Worm (Caenorhabditis elegans) whole organism, L2 larva: Measurements from ENCODE around the gene zmp-3.

Experiments
- C34F6.9 ChIP-seq: fragments of 150-350 bp; optimal IDR thresholded peaks from 2 replicates; lab custom pipeline; 2014; ENCODE audit warnings: missing biosample characterization, missing genetic modification characterization
- R02D3.7 ChIP-seq: fragments of 150-350 bp; optimal IDR thresholded peaks from 2 replicates; lab custom pipeline; 2014; ENCODE audit warnings: missing biosample characterization, missing genetic modification characterization
- Y55F3AM.14 ChIP-seq: fragments of 200-800 bp; sonication (Bioruptor generic); optimal IDR thresholded peaks from 2 replicates; lab custom pipeline; 2018; ENCODE audit warnings: mild to moderate bottlenecking, missing genetic modification characterization, missing compliant biosample characterization
- ZK546.5 ChIP-seq: sonication (generic microtip); optimal IDR thresholded peaks from 2 replicates; lab custom pipeline; 2017; ENCODE audit warnings: missing biosample characterization, missing genetic modification characterization
- alr-1 ChIP-seq: fragments of 150-350 bp; optimal IDR thresholded peaks from 2 replicates; lab custom pipeline; 2014; ENCODE audit warnings: missing biosample characterization, missing genetic modification characterization
- aly-2 ChIP-seq: fragments of 150-350 bp; optimal IDR thresholded peaks from 2 replicates; lab custom pipeline; 2014; ENCODE audit warnings: missing biosample characterization, missing genetic modification characterization
- ama-1 ChIP-seq: fragments of 150-350 bp; optimal IDR thresholded peaks from 2 replicates; lab custom pipeline; 2018; ENCODE audit warnings: inconsistent platforms
- blmp-1 ChIP-seq: sonication (generic microtip); optimal IDR thresholded peaks from 2 replicates; lab custom pipeline; 2017; ENCODE audit warnings: missing genetic modification characterization, mild to moderate bottlenecking, missing compliant biosample characterization, antibody characterized with exemption, moderate library complexity; ENCODE audit not compliant: insufficient read depth
- ceh-16 ChIP-seq: fragments of 150-350 bp; optimal IDR thresholded peaks from 2 replicates; lab custom pipeline; 2014; ENCODE audit warnings: missing biosample characterization, missing genetic modification characterization
- ceh-82 ChIP-seq: fragments of 150-350 bp; optimal IDR thresholded peaks from 2 replicates; lab custom pipeline; 2014; ENCODE audit warnings: missing biosample characterization, missing genetic modification characterization
- crh-2 ChIP-seq: sonication (generic microtip); optimal IDR thresholded peaks from 2 replicates; lab custom pipeline; 2017; ENCODE audit warnings: missing biosample characterization, missing genetic modification characterization
- dmd-4 ChIP-seq: sonication (generic microtip); optimal IDR thresholded peaks from 2 replicates; lab custom pipeline; 2017; ENCODE audit warnings: missing biosample characterization, missing genetic modification characterization
- egl-27 ChIP-seq: sonication (generic microtip); optimal IDR thresholded peaks from 3 replicates; lab custom pipeline; 2017; ENCODE audit warnings: missing biosample characterization, missing genetic modification reagents, missing genetic modification characterization
- elt-1 ChIP-seq: fragments of 150-350 bp; optimal IDR thresholded peaks from 2 replicates; lab custom pipeline; 2014; ENCODE audit warnings: missing biosample characterization, missing genetic modification characterization
- elt-3 ChIP-seq: sonication (generic microtip); optimal IDR thresholded peaks from 2 replicates; lab custom pipeline; 2017; ENCODE audit warnings: missing biosample characterization, missing genetic modification characterization
- gmeb-1 ChIP-seq: fragments of 150-350 bp; optimal IDR thresholded peaks from 2 replicates; lab custom pipeline; 2014; ENCODE audit warnings: missing biosample characterization, missing genetic modification characterization
- lin-11 ChIP-seq: fragments of 150-350 bp; sonication (generic microtip); optimal IDR thresholded peaks from 2 replicates; lab custom pipeline; 2014; ENCODE audit warnings: missing biosample characterization, missing genetic modification characterization, inconsistent platforms, mixed read lengths
- mab-5 ChIP-seq: fragments of 150-350 bp; optimal IDR thresholded peaks from 2 replicates; lab custom pipeline; 2014; ENCODE audit warnings: missing biosample characterization, missing genetic modification characterization
- mbf-1 ChIP-seq: sonication (generic microtip); optimal IDR thresholded peaks from 2 replicates; lab custom pipeline; 2017; ENCODE audit warnings: missing biosample characterization, missing genetic modification characterization
- mdl-1 ChIP-seq, 2 experiments: fragments of 150-350 bp in 1 of 2; sonication (generic microtip) in 1 of 2; optimal IDR thresholded peaks; 2 replicates each; lab custom pipeline; 2017; ENCODE audit warnings: missing biosample characterization in 2 of 2, missing genetic modification characterization in 2 of 2
- nhr-10 ChIP-seq: sonication (generic microtip); optimal IDR thresholded peaks from 2 replicates; lab custom pipeline; 2017; ENCODE audit warnings: missing biosample characterization, missing genetic modification characterization
- nhr-11 ChIP-seq: fragments of 150-350 bp; optimal IDR thresholded peaks from 2 replicates; lab custom pipeline; 2014; ENCODE audit warnings: missing biosample characterization, missing genetic modification characterization
- nhr-12 ChIP-seq: fragments of 150-350 bp; optimal IDR thresholded peaks from 2 replicates; lab custom pipeline; 2014; ENCODE audit warnings: missing biosample characterization, missing genetic modification characterization
- nhr-129 ChIP-seq: fragments of 150-350 bp; optimal IDR thresholded peaks from 2 replicates; lab custom pipeline; 2014; ENCODE audit warnings: missing biosample characterization, missing genetic modification characterization
- nhr-21 ChIP-seq: fragments of 150-350 bp; optimal IDR thresholded peaks from 2 replicates; lab custom pipeline; 2014; ENCODE audit warnings: missing biosample characterization, missing genetic modification characterization
- nhr-23 ChIP-seq: fragments of 150-350 bp; optimal IDR thresholded peaks from 2 replicates; lab custom pipeline; 2014; ENCODE audit warnings: missing biosample characterization, missing genetic modification reagents, missing genetic modification characterization
- nhr-25 ChIP-seq: fragments of 150-350 bp; sonication (generic microtip); optimal IDR thresholded peaks from 3 replicates; lab custom pipeline; 2014; ENCODE audit warnings: missing biosample characterization, missing genetic modification characterization
- nhr-77 ChIP-seq: fragments of 150-350 bp; optimal IDR thresholded peaks from 2 replicates; lab custom pipeline; 2014; ENCODE audit warnings: missing biosample characterization, missing genetic modification characterization
- peb-1 ChIP-seq: fragments of 150-350 bp; optimal IDR thresholded peaks from 2 replicates; lab custom pipeline; 2014; ENCODE audit warnings: missing biosample characterization, missing genetic modification characterization
- snpc-4 ChIP-seq: fragments of 150-350 bp; optimal IDR thresholded peaks from 2 replicates; lab custom pipeline; 2014; ENCODE audit warnings: missing biosample characterization, missing genetic modification characterization
- unc-62 ChIP-seq: fragments of 150-350 bp; optimal IDR thresholded peaks from 2 replicates; lab custom pipeline; 2014; ENCODE audit warnings: missing biosample characterization, missing genetic modification reagents, missing genetic modification characterization
- zag-1 ChIP-seq: fragments of 150-350 bp; optimal IDR thresholded peaks from 2 replicates; lab custom pipeline; 2014; ENCODE audit warnings: missing biosample characterization, missing genetic modification characterization
- ztf-1 ChIP-seq: fragments of 200-800 bp; sonication (Bioruptor generic); conservative IDR thresholded peaks from 2 replicates; pipeline ENCODE4 v1.3.6; 2022; ENCODE audit warnings: missing genetic modification characterization, missing compliant biosample characterization
- ztf-4 ChIP-seq: fragments of 150-350 bp; optimal IDR thresholded peaks from 2 replicates; lab custom pipeline; 2014; ENCODE audit warnings: missing biosample characterization, missing genetic modification characterization

zmp-3 gene

ce11 chrV:2943859-2944258 is 34.4 kb upstream of the zmp-3 start, which contains the start of gene srw-137:
Gene srw-137, minus strand, starts transcription at chrV:2943959.
- TF ChIP-seq nhr-21 (tag; lab: Kevin White, UChicago) = no peak
- TF ChIP-seq ztf-1 (GFP tag; lab: Robert Waterston, UW) = no peak
- no peak for TF ChIP-seq crh-2 (tag; lab: Kevin White, UChicago)
- no peak for TF ChIP-seq C34F6.9 (tag; lab: Kevin White, UChicago)
- TF ChIP-seq ztf-4 (tag; lab: Kevin White, UChicago) = no peak
- no peak for TF ChIP-seq nhr-25 (tag; lab: Kevin White, UChicago)
- no peak for TF ChIP-seq nhr-10 (tag; lab: Kevin White, UChicago)
- TF ChIP-seq mab-5 (tag; lab: Kevin White, UChicago) = no peak
- TF ChIP-seq, all 48 proteins: peak for 0

- TF ChIP-seq nhr-23 (tag; lab: Kevin White, UChicago) = no peak
- TF ChIP-seq ZK546.5 (tag; lab: Kevin White, UChicago) = no peak
- no peak for TF ChIP-seq elt-3
- no peak for TF ChIP-seq peb-1 (tag; lab: Kevin White, UChicago)
- TF ChIP-seq lin-11 (tag; lab: Kevin White, UChicago) = no peak
- TF ChIP-seq blmp-1 (tag; lab: Kevin White, UChicago) = no peak
- TF ChIP-seq egl-27 (tag; lab: Kevin White, UChicago) = no peak
- no peak for TF ChIP-seq ama-1 (lab: Kevin White, UChicago)
- no peak for TF ChIP-seq ceh-82 (tag; lab: Kevin White, UChicago)
- TF ChIP-seq nhr-129 (tag; lab: Kevin White, UChicago) = no peak
- no peak for TF ChIP-seq nhr-10 (tag; lab: Kevin White, UChicago)
- no peak for TF ChIP-seq mdl-1 (tag; optimal IDR thresholded peaks at IDR 0.05; lab: Kevin White, UChicago)
- TF ChIP-seq unc-62 (GFP tag; lab: Kevin White, UChicago) = no peak
- no peak for TF ChIP-seq mab-5 (tag; lab: Kevin White, UChicago)
- no peak for TF ChIP-seq nhr-11 (tag; lab: Kevin White, UChicago)
- TF ChIP-seq nhr-12 (tag; lab: Kevin White, UChicago) = no peak
- TF ChIP-seq aly-2 (tag; lab: Kevin White, UChicago) = no peak
- no peak for TF ChIP-seq crh-2 (tag; lab: Kevin White, UChicago)
These were observed 32.8 kb upstream of the zmp-3 start for ce11 chrV:2942247-2942646.

ce11 chrV:2941405-2941804 is 32.0 kb upstream of the zmp-3 start, which contains the start of gene srw-143:
Gene srw-143, minus strand, starts transcription at chrV:2941505.
- no peak for TF ChIP-seq nhr-10 (tag; lab: Kevin White, UChicago)
- no peak for TF ChIP-seq snpc-4
- no peak for TF ChIP-seq unc-62 (GFP tag; lab: Kevin White, UChicago)
- no peak for TF ChIP-seq aly-2 (tag; lab: Kevin White, UChicago)
- no peak for TF ChIP-seq ceh-82 (tag; lab: Kevin White, UChicago)
- TF ChIP-seq blmp-1 (tag; lab: Kevin White, UChicago) = no peak
- no peak for TF ChIP-seq gmeb-1 (tag; lab: Kevin White, UChicago)
- TF ChIP-seq nhr-77 (tag; lab: Kevin White, UChicago) = no peak
- TF ChIP-seq elt-1 = no peak
- TF ChIP-seq mbf-1 (tag; lab: Kevin White, UChicago) = no peak

ce11 chrV:2938497-2938896 is 29.1 kb upstream of the zmp-3 start, which contains the start of gene srw-141:
Gene srw-141, minus strand, starts transcription at chrV:2938597.
- TF ChIP-seq C34F6.9 (tag; lab: Kevin White, UChicago) (no peak), nhr-77 (tag; lab: Kevin White, UChicago) (no peak), Y55F3AM.14 (GFP tag; lab: Kevin White, UChicago) (no peak), ceh-82 (tag; lab: Kevin White, UChicago) (no peak), ceh-16 (tag; lab: Kevin White, UChicago) (no peak), alr-1 (tag; lab: Kevin White, UChicago) (no peak), elt-3 (no peak), crh-2 (tag; lab: Kevin White, UChicago) (no peak), gmeb-1 (tag; lab: Kevin White, UChicago) (no peak), zag-1 (tag; lab: Kevin White, UChicago) (no peak), R02D3.7 (tag; lab: Kevin White, UChicago) (no peak), dmd-4 (tag; lab: Kevin White, UChicago) (no peak), peb-1 (tag; lab: Kevin White, UChicago) (no peak), nhr-11 (tag; lab: Kevin White, UChicago) (no peak), blmp-1 (tag; lab: Kevin White, UChicago) (no peak)
